Worm (Caenorhabditis elegans) whole organism, L4/young adult: Measurements from ENCODE around the gene nmr-1.

Source experiments
- dao-5 ChIP-seq: sonication (generic microtip); optimal IDR thresholded peaks from 2 replicates; lab custom pipeline; 2016; ENCODE audit warnings: missing genotype, missing genetic modification characterization, moderate library complexity, missing compliant biosample characterization
- him-1 ChIP-seq: sonication (generic microtip); optimal IDR thresholded peaks from 2 replicates; lab custom pipeline; 2016; ENCODE audit warnings: missing genotype, missing genetic modification reagents, missing genetic modification characterization, missing compliant biosample characterization

ce11 chrII:5412467-5412866, 33.9 kb downstream of the nmr-1 start, which contains the start of the genes EEED8.13 and EEED8.18:
- no peak for TF ChIP-seq him-1 (tag; lab: Kevin White, UChicago)
- TF ChIP-seq dao-5: no peak
